Fruit fly (Drosophila melanogaster) whole organism, embryonic: ENCODE measurements around the gene CG43658.

Source experiments
- Abd-B ChIP-seq: fragments of 200-800 bp; sonication (Bioruptor generic); optimal IDR thresholded peaks from 2 replicates; lab custom pipeline; 2018; ENCODE audit warnings: missing biosample characterization, mild to moderate bottlenecking, missing genetic modification characterization, moderate library complexity
- Adf1 ChIP-seq: fragments of 200-800 bp; sonication (Bioruptor generic); IDR thresholded peaks from 2 replicates; pipeline ENCODE4 v1.3.6; 2022; ENCODE audit warnings: missing biosample characterization, missing genetic modification characterization
- BtbVII ChIP-seq: fragments of 200-800 bp; sonication (Bioruptor generic); optimal IDR thresholded peaks from 3 replicates; lab custom pipeline; 2017; ENCODE audit warnings: missing biosample characterization, mild to moderate bottlenecking, missing genetic modification characterization
- CG1024 ChIP-seq: fragments of 200-800 bp; sonication (Bioruptor generic); IDR thresholded peaks from 2 replicates; pipeline ENCODE4 v1.3.6; 2022; ENCODE audit warnings: missing biosample characterization, missing genetic modification characterization
- CG10565 ChIP-seq: fragments of 200-800 bp; sonication (Bioruptor generic); optimal IDR thresholded peaks from 3 replicates; lab custom pipeline; 2016; ENCODE audit warnings: missing biosample characterization, mild to moderate bottlenecking, missing genetic modification characterization
- CG10654 ChIP-seq: fragments of 200-800 bp; sonication (Bioruptor generic); optimal IDR thresholded peaks from 2 replicates; lab custom pipeline; 2016; ENCODE audit warnings: missing biosample characterization, missing genetic modification characterization
- CG11398 ChIP-seq: fragments of 200-800 bp; sonication (Bioruptor generic); optimal IDR thresholded peaks from 2 replicates; lab custom pipeline; 2016; ENCODE audit warnings: missing biosample characterization, missing genetic modification characterization
- CG1233 ChIP-seq: fragments of 200-800 bp; sonication (Bioruptor generic); optimal IDR thresholded peaks from 4 replicates; lab custom pipeline; 2018; ENCODE audit warnings: missing biosample characterization, mild to moderate bottlenecking, missing genetic modification characterization
- CG14860 ChIP-seq: fragments of 200-800 bp; sonication (Bioruptor generic); IDR thresholded peaks from 3 replicates; pipeline ENCODE4 v1.3.6; 2022; ENCODE audit warnings: missing biosample characterization, missing genetic modification characterization; ENCODE audit not compliant: partially characterized antibody
- CG15269 ChIP-seq: fragments of 200-800 bp; sonication (Bioruptor generic); optimal IDR thresholded peaks from 2 replicates; lab custom pipeline; 2018; ENCODE audit warnings: missing biosample characterization, mild to moderate bottlenecking, missing genetic modification characterization, moderate library complexity
- CG1602 ChIP-seq: fragments of 200-800 bp; sonication (Bioruptor generic); optimal IDR thresholded peaks from 3 replicates; lab custom pipeline; 2016; ENCODE audit warnings: missing biosample characterization, missing genetic modification characterization
- CG1603 ChIP-seq: fragments of 200-800 bp; sonication (Bioruptor generic); optimal IDR thresholded peaks from 2 replicates; lab custom pipeline; 2019; ENCODE audit warnings: missing biosample characterization, mild to moderate bottlenecking, missing genetic modification characterization, moderate library complexity
- CG17829 ChIP-seq: fragments of 200-800 bp; optimal IDR thresholded peaks from 2 replicates; lab custom pipeline; 2019; ENCODE audit warnings: missing biosample characterization, mild to moderate bottlenecking, missing genetic modification characterization, moderate library complexity
- CG18764 ChIP-seq: fragments of 200-800 bp; sonication (Bioruptor generic); optimal IDR thresholded peaks from 3 replicates; lab custom pipeline; 2016; ENCODE audit warnings: missing biosample characterization, missing genetic modification characterization
- CG2129 ChIP-seq: fragments of 200-800 bp; sonication (Bioruptor generic); IDR thresholded peaks from 2 replicates; pipeline ENCODE4 v1.3.6; 2022; ENCODE audit warnings: missing biosample characterization, missing genetic modification characterization; ENCODE audit not compliant: partially characterized antibody
- CG32532 ChIP-seq: fragments of 200-800 bp; sonication (Bioruptor generic); IDR thresholded peaks from 2 replicates; pipeline ENCODE4 v1.3.6; 2022; ENCODE audit warnings: missing biosample characterization, missing genetic modification characterization
- CG7372 ChIP-seq: fragments of 200-800 bp; sonication (Bioruptor generic); IDR thresholded peaks from 2 replicates; pipeline ENCODE4 v1.3.6; 2022; ENCODE audit warnings: missing biosample characterization, missing genetic modification characterization
- CG8765 ChIP-seq: fragments of 200-800 bp; sonication (Bioruptor generic); IDR thresholded peaks from 2 replicates; pipeline ENCODE4 v1.3.6; 2022; ENCODE audit warnings: missing biosample characterization, missing genetic modification characterization
- CG9437 ChIP-seq: fragments of 200-800 bp; sonication (Bioruptor generic); optimal IDR thresholded peaks from 2 replicates; lab custom pipeline; 2018; ENCODE audit warnings: missing biosample characterization, mild to moderate bottlenecking, missing genetic modification characterization
- CG9797 ChIP-seq: fragments of 200-800 bp; sonication (Bioruptor generic); optimal IDR thresholded peaks from 3 replicates; lab custom pipeline; 2018; ENCODE audit warnings: missing biosample characterization, mild to moderate bottlenecking, missing genetic modification characterization
- CoRest ChIP-seq: fragments of 200-800 bp; sonication (Bioruptor generic); optimal IDR thresholded peaks from 3 replicates; lab custom pipeline; 2018; ENCODE audit warnings: missing biosample characterization, mild to moderate bottlenecking, missing genetic modification characterization, moderate library complexity
- Dek ChIP-seq: fragments of 200-800 bp; sonication (Bioruptor generic); optimal IDR thresholded peaks from 3 replicates; lab custom pipeline; 2019; ENCODE audit warnings: missing biosample characterization, mild to moderate bottlenecking, missing genetic modification characterization, moderate library complexity
- Dp ChIP-seq: fragments of 200-800 bp; sonication (Bioruptor generic); optimal IDR thresholded peaks from 2 replicates; lab custom pipeline; 2018; ENCODE audit warnings: missing biosample characterization, mild to moderate bottlenecking, missing genetic modification characterization, moderate library complexity
- Dref ChIP-seq: fragments of 200-800 bp; sonication (Bioruptor generic); IDR thresholded peaks from 2 replicates; pipeline ENCODE4 v1.3.6; 2022; ENCODE audit warnings: missing biosample characterization, missing genetic modification characterization
- Ets97D ChIP-seq: fragments of 200-800 bp; sonication (Bioruptor generic); optimal IDR thresholded peaks from 3 replicates; lab custom pipeline; 2016; ENCODE audit warnings: missing biosample characterization, missing genetic modification characterization
- Fer3 ChIP-seq: fragments of 200-800 bp; sonication (Bioruptor generic); optimal IDR thresholded peaks from 2 replicates; lab custom pipeline; 2018; ENCODE audit warnings: missing biosample characterization, mild to moderate bottlenecking, missing genetic modification characterization, moderate library complexity
- HLH4C ChIP-seq: fragments of 200-800 bp; sonication (Bioruptor generic); IDR thresholded peaks from 3 replicates; pipeline ENCODE4 v1.3.6; 2022; ENCODE audit warnings: missing biosample characterization, missing genetic modification characterization; ENCODE audit not compliant: partially characterized antibody
- HLH54F ChIP-seq: fragments of 200-800 bp; sonication (Bioruptor generic); optimal IDR thresholded peaks from 3 replicates; lab custom pipeline; 2016; ENCODE audit warnings: missing biosample characterization, missing genetic modification characterization
- Hand ChIP-seq: fragments of 200-800 bp; sonication (Bioruptor generic); optimal IDR thresholded peaks from 2 replicates; lab custom pipeline; 2017; ENCODE audit warnings: mild to moderate bottlenecking, missing biosample characterization, missing genetic modification reagents, missing genetic modification characterization
- Mrtf ChIP-seq: fragments of 200-800 bp; sonication (Bioruptor generic); IDR thresholded peaks from 3 replicates; pipeline ENCODE4 v1.3.6; 2022; ENCODE audit warnings: missing biosample characterization, missing genetic modification characterization
- Optix ChIP-seq: fragments of 200-800 bp; sonication (Bioruptor generic); IDR thresholded peaks from 3 replicates; pipeline ENCODE4 v1.3.6; 2022; ENCODE audit warnings: missing biosample characterization, missing genetic modification characterization
- Poxn ChIP-seq: fragments of 200-800 bp; sonication (Bioruptor generic); IDR thresholded peaks from 2 replicates; pipeline ENCODE4 v1.3.6; 2022; ENCODE audit warnings: missing biosample characterization, missing genetic modification characterization
- Rx ChIP-seq: fragments of 200-800 bp; sonication (Bioruptor generic); IDR thresholded peaks from 2 replicates; pipeline ENCODE4 v1.3.6; 2022; ENCODE audit warnings: missing biosample characterization, missing genetic modification characterization
- ab ChIP-seq: fragments of 200-800 bp; sonication (Bioruptor generic); optimal IDR thresholded peaks from 2 replicates; lab custom pipeline; 2016; ENCODE audit warnings: missing biosample characterization, missing genetic modification characterization
- ac ChIP-seq: fragments of 200-800 bp; sonication (Bioruptor generic); optimal IDR thresholded peaks from 3 replicates; lab custom pipeline; 2017; ENCODE audit warnings: missing biosample characterization, mild to moderate bottlenecking, missing genetic modification characterization
- ash1 ChIP-seq: fragments of 200-800 bp; sonication (Bioruptor generic); optimal IDR thresholded peaks from 2 replicates; lab custom pipeline; 2018; ENCODE audit warnings: missing biosample characterization, mild to moderate bottlenecking, missing genetic modification characterization
- chn ChIP-seq: fragments of 200-800 bp; sonication (Bioruptor generic); optimal IDR thresholded peaks from 2 replicates; lab custom pipeline; 2016; ENCODE audit warnings: missing biosample characterization, missing genetic modification characterization
- ewg ChIP-seq: fragments of 200-800 bp; sonication (Bioruptor generic); optimal IDR thresholded peaks from 3 replicates; lab custom pipeline; 2017; ENCODE audit warnings: mild to moderate bottlenecking, missing biosample characterization, missing genetic modification reagents, missing genetic modification characterization
- fu2 ChIP-seq: fragments of 200-800 bp; sonication (Bioruptor generic); optimal IDR thresholded peaks from 2 replicates; lab custom pipeline; 2016; ENCODE audit warnings: missing biosample characterization, missing genetic modification characterization
- gce ChIP-seq: fragments of 200-800 bp; sonication (Bioruptor generic); IDR thresholded peaks from 3 replicates; pipeline ENCODE4 v1.3.6; 2022; ENCODE audit warnings: missing biosample characterization, missing genetic modification characterization
- gfzf ChIP-seq: fragments of 200-800 bp; sonication (Bioruptor generic); optimal IDR thresholded peaks from 2 replicates; lab custom pipeline; 2016; ENCODE audit warnings: missing biosample characterization, mild to moderate bottlenecking, missing genetic modification characterization, moderate library complexity
- inv ChIP-seq: fragments of 200-800 bp; sonication (Bioruptor generic); IDR thresholded peaks from 2 replicates; pipeline ENCODE4 v1.3.6; 2022; ENCODE audit warnings: missing biosample characterization, missing genetic modification characterization; ENCODE audit not compliant: partially characterized antibody
- jing ChIP-seq: fragments of 200-800 bp; sonication (Bioruptor generic); optimal IDR thresholded peaks from 2 replicates; lab custom pipeline; 2018; ENCODE audit warnings: missing biosample characterization, mild to moderate bottlenecking, missing genetic modification characterization
- mam ChIP-seq: fragments of 200-800 bp; sonication (Bioruptor generic); optimal IDR thresholded peaks from 3 replicates; lab custom pipeline; 2016; ENCODE audit warnings: missing biosample characterization, missing genetic modification characterization
- mirr ChIP-seq: fragments of 200-800 bp; sonication (Bioruptor generic); optimal IDR thresholded peaks from 3 replicates; lab custom pipeline; 2018; ENCODE audit warnings: missing biosample characterization, mild to moderate bottlenecking, missing genetic modification characterization
- psq ChIP-seq: fragments of 200-800 bp; sonication (Bioruptor generic); optimal IDR thresholded peaks from 2 replicates; lab custom pipeline; 2017; ENCODE audit warnings: missing biosample characterization, missing genetic modification characterization
- pzg ChIP-seq: fragments of 200-800 bp; sonication (Bioruptor generic); optimal IDR thresholded peaks from 3 replicates; lab custom pipeline; 2018; ENCODE audit warnings: missing biosample characterization, mild to moderate bottlenecking, missing genetic modification characterization, moderate library complexity
- scrt ChIP-seq: fragments of 200-800 bp; sonication (Bioruptor generic); optimal IDR thresholded peaks from 2 replicates; lab custom pipeline; 2018; ENCODE audit warnings: missing biosample characterization, mild to moderate bottlenecking, missing genetic modification characterization, moderate library complexity
- sens ChIP-seq: fragments of 200-800 bp; sonication (Bioruptor generic); peaks from one replicate; lab custom pipeline; 2016; ENCODE audit warnings: missing biosample characterization, missing genetic modification characterization
- stc ChIP-seq: fragments of 200-800 bp; sonication (Bioruptor generic); IDR thresholded peaks from 2 replicates; pipeline ENCODE4 v1.3.6; 2022; ENCODE audit warnings: missing biosample characterization, missing genetic modification characterization
- tgo ChIP-seq: fragments of 200-800 bp; sonication (Bioruptor generic); IDR thresholded peaks from 3 replicates; pipeline ENCODE4 v1.3.6; 2022; ENCODE audit warnings: missing biosample characterization, missing genetic modification characterization
- vnd ChIP-seq: fragments of 200-800 bp; sonication (Bioruptor generic); IDR thresholded peaks from 3 replicates; pipeline ENCODE4 v1.3.6; 2022; ENCODE audit warnings: missing biosample characterization, missing genetic modification characterization; ENCODE audit not compliant: partially characterized antibody

The CG43658 gene

DNA sequence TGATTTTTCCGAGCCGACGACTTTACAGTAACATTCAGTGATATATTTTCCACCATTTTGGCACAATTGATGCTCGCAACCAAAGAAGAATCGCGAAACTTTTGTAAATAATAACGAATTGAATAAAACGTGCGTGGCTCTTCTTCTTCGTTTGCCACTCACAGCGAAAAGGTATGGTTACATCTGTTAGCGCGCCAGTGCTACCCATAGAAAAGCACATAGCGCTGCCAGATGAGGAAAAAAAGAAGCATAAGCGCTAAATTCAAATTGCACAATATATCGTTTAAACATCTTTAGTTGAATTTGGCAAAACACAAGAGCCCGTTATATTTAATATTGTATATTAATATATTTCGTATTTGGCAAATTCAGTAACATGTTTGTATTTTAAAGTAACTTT, 139.0 kb downstream of the CG43658 start, which contains the start of gene CG8611 (continued):
- no peak for TF ChIP-seq jing (GFP tag; lab: Kevin White, UChicago)
- no peak for TF ChIP-seq psq
- no peak for TF ChIP-seq tgo
- no peak for TF ChIP-seq Hand (GFP tag; lab: Kevin White, UChicago)
- TF ChIP-seq chn (GFP tag; lab: Kevin White, UChicago): no peak
- no peak for TF ChIP-seq scrt
- TF ChIP-seq sens (GFP tag; lab: Kevin White, UChicago): peak; percentile 25
- TF ChIP-seq mirr (GFP tag; lab: Kevin White, UChicago): no peak
- no peak for TF ChIP-seq CG14860
- peak; percentile 12 for TF ChIP-seq gfzf (GFP tag; lab: Kevin White, UChicago)
- TF ChIP-seq CG11398 (GFP tag; lab: Kevin White, UChicago): no peak
- no peak for TF ChIP-seq Mrtf (GFP tag; lab: Robert Waterston, UW)
- no peak for TF ChIP-seq gce
- TF ChIP-seq Dref: 0 out of 2 replicates have a peak, but pooled peaks have one; percentile 21
- no peak for TF ChIP-seq Optix
- no peak for TF ChIP-seq ac
- no peak for TF ChIP-seq CG10565
- no peak for TF ChIP-seq Rx (GFP tag; lab: Robert Waterston, UW)
- TF ChIP-seq CG17829: peak; percentile 29
- TF ChIP-seq CG32532 (GFP tag; lab: Robert Waterston, UW): no peak
- no peak; the same call in 1 of the 2 replicates for TF ChIP-seq inv (GFP tag; lab: Robert Waterston, UW)
- no peak for TF ChIP-seq ab
- TF ChIP-seq BtbVII: no peak
- peak; percentile 94 for TF ChIP-seq Dp
- peak; percentile 77 for TF ChIP-seq pzg (GFP tag; lab: Kevin White, UChicago)
- peak; percentile 56 for TF ChIP-seq Ets97D (GFP tag; lab: Kevin White, UChicago)
- no peak for TF ChIP-seq CG15269
- TF ChIP-seq CG2129 (GFP tag; lab: Robert Waterston, UW): no peak
- TF ChIP-seq ewg (GFP tag; lab: Kevin White, UChicago): no peak
- peak; percentile 9 for TF ChIP-seq CoRest (tag; lab: Kevin White, UChicago)
- TF ChIP-seq Dek: no peak
- TF ChIP-seq CG9797 (GFP tag; lab: Kevin White, UChicago): no peak
- no peak for TF ChIP-seq CG10654 (GFP tag; lab: Kevin White, UChicago)
- no peak for TF ChIP-seq CG18764
- TF ChIP-seq Adf1 (GFP tag; lab: Robert Waterston, UW): no peak
- no peak for TF ChIP-seq CG1602 (GFP tag; lab: Kevin White, UChicago)
- no peak for TF ChIP-seq CG9437 (GFP tag; lab: Kevin White, UChicago)
- TF ChIP-seq CG8765 (GFP tag; lab: Robert Waterston, UW): no peak
- TF ChIP-seq Abd-B: peak; percentile 9
- TF ChIP-seq ash1 (GFP tag; lab: Kevin White, UChicago): no peak
- TF ChIP-seq fu2 (GFP tag; lab: Kevin White, UChicago): no peak
- TF ChIP-seq Poxn: no peak
- TF ChIP-seq CG1233 (GFP tag; lab: Kevin White, UChicago): no peak
- no peak for TF ChIP-seq stc (GFP tag; lab: Robert Waterston, UW)
- TF ChIP-seq CG7372: no peak
- no peak for TF ChIP-seq Fer3 (tag; lab: Kevin White, UChicago)
- no peak for TF ChIP-seq HLH4C
- no peak for TF ChIP-seq vnd (GFP tag; lab: Robert Waterston, UW)
- TF ChIP-seq HLH54F (GFP tag; lab: Kevin White, UChicago): no peak
- TF ChIP-seq CG1603 (tag; lab: Kevin White, UChicago): peak; percentile 60
- TF ChIP-seq CG1024 (GFP tag; lab: Robert Waterston, UW): no peak
- TF ChIP-seq mam (GFP tag; lab: Kevin White, UChicago): no peak
